Worm (Caenorhabditis elegans) whole organism, young adult: ENCODE measurements around the gene T24E12.3.
"Not testable (repeated sequence)": the region's sequence is repeated elsewhere in the genome, so short reads cannot be mapped to it uniquely, and the experiment has no call there.

Experiments used
- bed-1 ChIP-seq: fragments of 200-800 bp; sonication (Bioruptor generic); IDR thresholded peaks from 2 replicates; pipeline ENCODE4 v1.3.6; 2022; ENCODE audit warnings: missing genetic modification reagents, missing genetic modification characterization, missing compliant biosample characterization
- ceh-79 ChIP-seq: sonication (generic microtip); optimal IDR thresholded peaks from 2 replicates; lab custom pipeline; 2017; ENCODE audit warnings: mild to moderate bottlenecking, missing genetic modification characterization, missing compliant biosample characterization
- dpl-1 ChIP-seq: fragments of 150-350 bp; optimal IDR thresholded peaks from 2 replicates; lab custom pipeline; 2014; ENCODE audit warnings: missing biosample characterization, missing genetic modification reagents, missing genetic modification characterization
- ekl-4 ChIP-seq: fragments of 200-800 bp; sonication (Bioruptor generic); IDR thresholded peaks from 2 replicates; pipeline ENCODE4 v1.3.6; 2022; ENCODE audit warnings: missing genetic modification reagents, missing genetic modification characterization, missing compliant biosample characterization
- gei-17 ChIP-seq: fragments of 200-800 bp; sonication (Bioruptor generic); optimal IDR thresholded peaks from 2 replicates; lab custom pipeline; 2018; ENCODE audit warnings: mild to moderate bottlenecking, missing genetic modification characterization, missing compliant biosample characterization
- lag-1 ChIP-seq: fragments of 200-800 bp; sonication (Bioruptor generic); IDR thresholded peaks from 2 replicates; pipeline ENCODE4 v1.3.6; 2022; ENCODE audit warnings: missing genetic modification reagents, missing genetic modification characterization, missing compliant biosample characterization
- let-526 ChIP-seq: fragments of 200-800 bp; sonication (Bioruptor generic); IDR thresholded peaks from 2 replicates; pipeline ENCODE4 v1.3.6; 2022; ENCODE audit warnings: missing genetic modification reagents, missing genetic modification characterization, missing compliant biosample characterization
- lsl-1 ChIP-seq: fragments of 200-800 bp; sonication (Bioruptor generic); optimal IDR thresholded peaks from 2 replicates; lab custom pipeline; 2018; ENCODE audit warnings: mild to moderate bottlenecking, missing genetic modification characterization, moderate library complexity, missing compliant biosample characterization
- nfya-2 ChIP-seq: fragments of 200-800 bp; sonication (Bioruptor generic); IDR thresholded peaks from 2 replicates; pipeline ENCODE4 v1.3.6; 2022; ENCODE audit warnings: missing genetic modification reagents, missing genetic modification characterization, missing compliant biosample characterization
- repo-1 ChIP-seq: sonication (generic microtip); optimal IDR thresholded peaks from 2 replicates; lab custom pipeline; 2017; ENCODE audit warnings: mild to moderate bottlenecking, missing genetic modification characterization, missing compliant biosample characterization
- ztf-22 ChIP-seq: fragments of 200-800 bp; sonication (Bioruptor generic); optimal IDR thresholded peaks from 2 replicates; lab custom pipeline; 2018; ENCODE audit warnings: mild to moderate bottlenecking, missing genetic modification characterization, moderate library complexity, missing compliant biosample characterization
- ztf-28 ChIP-seq: fragments of 200-800 bp; sonication (Bioruptor generic); IDR thresholded peaks from 2 replicates; pipeline ENCODE4 v1.3.6; 2022; ENCODE audit warnings: missing genetic modification reagents, missing genetic modification characterization, missing compliant biosample characterization

- TF ChIP-seq bed-1 (GFP tag; lab: Robert Waterston, UW); lag-1 (GFP tag; lab: Robert Waterston, UW); repo-1; ekl-4 (GFP tag; lab: Robert Waterston, UW); gei-17; lsl-1; ztf-22 (GFP tag; lab: Kevin White, UChicago); ceh-79 (tag; lab: Kevin White, UChicago); nfya-2 (GFP tag; lab: Robert Waterston, UW); dpl-1 (GFP tag; lab: Kevin White, UChicago); let-526; ztf-28 (GFP tag; lab: Robert Waterston, UW): not testable (repeated sequence)
These were observed 14.2 kb upstream of the T24E12.3 start, which contains the start of gene T24E12.6 for ce11 chrII:3761599-3761998.
